Worm (Caenorhabditis elegans) whole organism, L3 larva: ENCODE results near the gene cdh-3.

Experiments used
- ama-1 ChIP-seq: fragments of 150-350 bp; optimal IDR thresholded peaks from 2 replicates; lab custom pipeline; 2018
- ceh-28 ChIP-seq: fragments of 150-350 bp; optimal IDR thresholded peaks from 2 replicates; lab custom pipeline; 2014; ENCODE audit warnings: missing biosample characterization, missing genetic modification reagents, missing genetic modification characterization
- nhr-12 ChIP-seq: fragments of 150-350 bp; optimal IDR thresholded peaks from 2 replicates; lab custom pipeline; 2014; ENCODE audit warnings: missing biosample characterization, missing genetic modification characterization
- nhr-237 ChIP-seq: fragments of 150-350 bp; optimal IDR thresholded peaks from 2 replicates; lab custom pipeline; 2014; ENCODE audit warnings: missing biosample characterization, missing genetic modification characterization
- nhr-25 ChIP-seq: sonication (generic microtip); optimal IDR thresholded peaks from 2 replicates; lab custom pipeline; 2017; ENCODE audit warnings: missing biosample characterization, missing genetic modification characterization
- nhr-28 ChIP-seq: fragments of 150-350 bp; optimal IDR thresholded peaks from 2 replicates; lab custom pipeline; 2014; ENCODE audit warnings: missing biosample characterization, missing genetic modification characterization
- pqm-1 ChIP-seq: fragments of 150-350 bp; optimal IDR thresholded peaks from 2 replicates; lab custom pipeline; 2017; ENCODE audit warnings: missing biosample characterization, missing genetic modification characterization, inconsistent platforms
- sea-2 ChIP-seq: fragments of 150-350 bp; sonication (generic microtip); optimal IDR thresholded peaks from 4 replicates; lab custom pipeline; 2014; ENCODE audit warnings: missing biosample characterization, missing genetic modification reagents, missing genetic modification characterization
- skn-1 ChIP-seq: fragments of 150-350 bp; optimal IDR thresholded peaks from 2 replicates; lab custom pipeline; 2014; ENCODE audit warnings: missing biosample characterization, missing genetic modification characterization
- snpc-4 ChIP-seq: fragments of 150-350 bp; optimal IDR thresholded peaks from 2 replicates; lab custom pipeline; 2014; ENCODE audit warnings: missing biosample characterization, missing genetic modification characterization
- unc-62 ChIP-seq: fragments of 150-350 bp; sonication (generic microtip); optimal IDR thresholded peaks from 4 replicates; lab custom pipeline; 2014; ENCODE audit warnings: missing biosample characterization, missing genetic modification reagents, missing genetic modification characterization
- zag-1 ChIP-seq: fragments of 150-350 bp; optimal IDR thresholded peaks from 2 replicates; lab custom pipeline; 2014; ENCODE audit warnings: missing biosample characterization, missing genetic modification characterization

DNA sequence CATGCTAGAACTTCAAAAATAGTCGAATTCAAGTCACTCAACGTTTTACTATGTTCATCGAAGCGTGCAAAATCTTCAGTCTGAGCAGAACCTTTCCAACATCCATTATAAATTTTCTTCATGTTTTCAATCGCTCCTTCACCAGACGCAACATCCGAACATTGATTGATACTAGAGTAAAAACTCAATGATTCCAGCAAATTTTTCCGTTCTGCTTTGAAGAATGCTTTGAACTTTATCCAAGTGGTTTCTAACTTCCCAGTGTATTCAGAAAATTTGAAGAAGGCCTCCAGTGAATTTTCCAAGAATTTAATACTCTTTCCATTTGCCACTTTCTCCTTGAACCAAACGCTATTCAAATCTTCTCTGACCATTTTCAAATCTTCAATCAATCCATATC, 62.0 kb downstream of the cdh-3 start:
- TF ChIP-seq unc-62 (GFP tag; lab: Kevin White, UChicago) (no peak), nhr-25 (tag; lab: Kevin White, UChicago) (no peak), ceh-28 (tag; lab: Kevin White, UChicago) (no peak), pqm-1 (no peak), sea-2 (GFP tag; lab: Kevin White, UChicago) (no peak), ama-1 (lab: Kevin White, UChicago) (no peak), nhr-28 (tag; lab: Kevin White, UChicago) (no peak), zag-1 (no peak), nhr-237 (no peak), nhr-12 (no peak), skn-1 (no peak), snpc-4 (tag; lab: Kevin White, UChicago) (no peak)
